Worm (Caenorhabditis elegans): ENCODE results near the gene act-2.

DNA sequence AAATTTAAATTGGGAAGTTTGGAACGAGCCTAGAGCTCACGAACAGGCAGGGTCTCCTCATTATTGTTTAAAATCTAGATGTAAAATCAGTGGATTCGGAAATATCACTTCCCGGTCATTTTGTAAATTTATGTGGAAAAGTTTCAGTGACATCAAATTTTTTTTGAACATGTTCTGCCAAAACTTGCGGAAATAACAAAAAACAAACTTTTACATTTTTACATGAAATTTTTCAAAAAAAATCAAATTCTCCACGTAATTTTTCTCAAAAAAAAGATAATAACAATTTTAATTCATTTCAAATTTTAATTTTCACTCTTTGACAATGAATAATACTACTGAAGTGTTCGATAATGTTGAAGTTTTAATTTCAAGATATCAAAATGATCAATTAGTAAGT lies 36.5 kb downstream of the act-2 start, which contains the start of gene C45B11.5:
- TF ChIP-seq F13H6.1 (tag; optimal IDR thresholded peaks at IDR 0.05): no peak
- no peak for TF ChIP-seq T23F11.4 (GFP tag; optimal IDR thresholded peaks at IDR 0.05)
- no peak for TF ChIP-seq elt-2 (tag; optimal IDR thresholded peaks at IDR 0.05)
- TF ChIP-seq nhr-11 (tag; optimal IDR thresholded peaks at IDR 0.05): no peak
- no peak for TF ChIP-seq unc-86 (tag; optimal IDR thresholded peaks at IDR 0.05)
- no peak for TF ChIP-seq lim-6 (tag; optimal IDR thresholded peaks at IDR 0.05)
- no peak for TF ChIP-seq ceh-30 (tag; optimal IDR thresholded peaks at IDR 0.05)
- TF ChIP-seq nfya-1 (tag; optimal IDR thresholded peaks at IDR 0.05): no peak
- no peak for TF ChIP-seq dmd-4 (tag; optimal IDR thresholded peaks at IDR 0.05; ENCODE audit: borderline replicate concordance)
- TF ChIP-seq Y22D7AL.16 (tag; optimal IDR thresholded peaks at IDR 0.05): no peak

Measured in whole organism, late embryonic.